Worm (Caenorhabditis elegans) whole organism, L1 larva: Measurements from ENCODE around the gene F59E12.1.
A peak's percentile ranks its signal among the peaks of the same experiment; 100 is the strongest.

Experiments used
- C04F5.9 ChIP-seq: sonication (generic microtip); optimal IDR thresholded peaks from 2 replicates; lab custom pipeline; 2016; ENCODE audit warnings: missing genetic modification characterization, missing compliant biosample characterization
- Y116A8C.19 ChIP-seq: sonication (generic microtip); optimal IDR thresholded peaks from 2 replicates; lab custom pipeline; 2016; ENCODE audit warnings: missing compliant biosample characterization, missing genetic modification characterization, borderline replicate concordance
- aha-1 ChIP-seq: fragments of 150-350 bp; optimal IDR thresholded peaks from 2 replicates; lab custom pipeline; 2014; ENCODE audit warnings: missing biosample characterization, missing genetic modification characterization
- blmp-1 ChIP-seq: fragments of 150-350 bp; optimal IDR thresholded peaks from 2 replicates; lab custom pipeline; 2014; ENCODE audit warnings: missing biosample characterization, missing genetic modification characterization
- ceh-82 ChIP-seq, 3 experiments: fragments of 150-350 bp in 1 of 3; sonication (generic microtip) in 2 of 3; optimal IDR thresholded peaks; 2 replicates each; lab custom pipeline; 2014 to 2017; ENCODE audit warnings: missing biosample characterization in 3 of 3, missing genetic modification characterization in 3 of 3
- ceh-88 ChIP-seq: fragments of 200-800 bp; sonication (Bioruptor generic); IDR thresholded peaks from 2 replicates; pipeline ENCODE4 v1.3.6; 2022; ENCODE audit warnings: missing genetic modification characterization, missing compliant biosample characterization
- dpl-1 ChIP-seq, 3 experiments: fragments of 150-350 bp in 2 of 3; sonication (generic microtip) in 1 of 3; optimal IDR thresholded peaks; 2 replicates each; lab custom pipeline; 2014 to 2017; ENCODE audit warnings: missing biosample characterization in 3 of 3, missing genetic modification characterization in 3 of 3, missing genetic modification reagents in 3 of 3
- dsc-1 ChIP-seq: sonication (generic microtip); optimal IDR thresholded peaks from 2 replicates; lab custom pipeline; 2016; ENCODE audit warnings: mild to moderate bottlenecking, missing genetic modification characterization, missing compliant biosample characterization
- egl-27 ChIP-seq, 2 experiments: fragments of 150-350 bp in 1 of 2; sonication (generic microtip); optimal IDR thresholded peaks; 3 replicates each; lab custom pipeline; 2017 to 2018; ENCODE audit warnings: missing biosample characterization in 2 of 2, missing genetic modification characterization in 2 of 2, missing genetic modification reagents in 2 of 2
- elt-2 ChIP-seq: sonication (generic microtip); optimal IDR thresholded peaks from 2 replicates; lab custom pipeline; 2016; ENCODE audit warnings: missing genetic modification characterization, mild to moderate bottlenecking, inconsistent platforms, missing compliant biosample characterization, missing genetic modification reagents
- elt-3 ChIP-seq, 6 experiments: fragments of 150-350 bp in 1 of 6; sonication (generic microtip); optimal IDR thresholded peaks; 2 replicates each; lab custom pipeline; 2017 to 2018; ENCODE audit warnings: missing biosample characterization in 6 of 6, missing genetic modification characterization in 6 of 6, inconsistent platforms in 1 of 6
- fkh-4 ChIP-seq: sonication (generic microtip); optimal IDR thresholded peaks from 2 replicates; lab custom pipeline; 2016; ENCODE audit warnings: missing compliant biosample characterization, missing genetic modification characterization, borderline replicate concordance
- fkh-8 ChIP-seq: sonication (generic microtip); optimal IDR thresholded peaks from 2 replicates; lab custom pipeline; 2016; ENCODE audit warnings: mild to moderate bottlenecking, missing genetic modification characterization, missing compliant biosample characterization
- grh-1 ChIP-seq: fragments of 200-800 bp; sonication (Bioruptor generic); IDR thresholded peaks from 2 replicates; pipeline ENCODE4 v1.3.6; 2022; ENCODE audit warnings: missing genetic modification reagents, missing genetic modification characterization, missing compliant biosample characterization
- hlh-4 ChIP-seq: sonication (generic microtip); optimal IDR thresholded peaks from 2 replicates; lab custom pipeline; 2016; ENCODE audit warnings: mild to moderate bottlenecking, missing genetic modification characterization, missing compliant biosample characterization
- hpl-2 ChIP-seq: fragments of 150-350 bp; optimal IDR thresholded peaks from 2 replicates; lab custom pipeline; 2014; ENCODE audit warnings: missing biosample characterization, missing genetic modification reagents, missing genetic modification characterization
- irx-1 ChIP-seq: sonication (generic microtip); optimal IDR thresholded peaks from 2 replicates; lab custom pipeline; 2016; ENCODE audit warnings: missing genetic modification characterization, missing compliant biosample characterization
- isw-1 ChIP-seq: fragments of 200-800 bp; sonication (Bioruptor generic); IDR thresholded peaks from 2 replicates; pipeline ENCODE4 v1.3.6; 2022; ENCODE audit warnings: missing genetic modification characterization, missing compliant biosample characterization
- lin-14 ChIP-seq: fragments of 200-800 bp; sonication (Bioruptor generic); optimal IDR thresholded peaks from 2 replicates; lab custom pipeline; 2018; ENCODE audit warnings: mild to moderate bottlenecking, missing genetic modification characterization, moderate library complexity, missing compliant biosample characterization
- lin-15B ChIP-seq: fragments of 150-350 bp; sonication (generic microtip); optimal IDR thresholded peaks from 3 replicates; lab custom pipeline; 2014; ENCODE audit warnings: missing biosample characterization, missing genetic modification characterization
- lin-35 ChIP-seq, 2 experiments: fragments of 150-350 bp; optimal IDR thresholded peaks; 2 replicates each; lab custom pipeline; 2014; ENCODE audit warnings: missing biosample characterization in 2 of 2, missing genetic modification characterization in 2 of 2, missing genetic modification reagents in 2 of 2
- lin-39 ChIP-seq: fragments of 150-350 bp; optimal IDR thresholded peaks from 2 replicates; lab custom pipeline; 2014; ENCODE audit warnings: missing biosample characterization, missing genetic modification reagents, missing genetic modification characterization
- mdl-1 ChIP-seq, 2 experiments: fragments of 150-350 bp; optimal IDR thresholded peaks; 2 replicates each; lab custom pipeline; 2014 to 2017; ENCODE audit warnings: missing biosample characterization in 2 of 2, missing genetic modification characterization in 2 of 2, inconsistent platforms in 1 of 2
- nhr-237 ChIP-seq: fragments of 150-350 bp; optimal IDR thresholded peaks from 2 replicates; lab custom pipeline; 2014; ENCODE audit warnings: missing biosample characterization, missing genetic modification characterization
- nhr-28 ChIP-seq: fragments of 150-350 bp; optimal IDR thresholded peaks from 2 replicates; lab custom pipeline; 2014; ENCODE audit warnings: missing biosample characterization, missing genetic modification characterization
- nhr-47 ChIP-seq: sonication (generic microtip); optimal IDR thresholded peaks from 2 replicates; lab custom pipeline; 2016; ENCODE audit warnings: mild to moderate bottlenecking, missing genetic modification characterization, moderate library complexity, missing compliant biosample characterization
- nhr-71 ChIP-seq: sonication (generic microtip); optimal IDR thresholded peaks from 2 replicates; lab custom pipeline; 2016; ENCODE audit warnings: mild to moderate bottlenecking, missing genetic modification characterization, moderate library complexity, missing compliant biosample characterization
- nhr-85 ChIP-seq: sonication (generic microtip); peaks from one replicate; lab custom pipeline; 2016; ENCODE audit warnings: missing genetic modification characterization, inconsistent platforms, missing compliant biosample characterization
- nhr-90 ChIP-seq: sonication (generic microtip); optimal IDR thresholded peaks from 2 replicates; lab custom pipeline; 2016; ENCODE audit warnings: mild to moderate bottlenecking, missing genetic modification characterization, missing compliant biosample characterization; ENCODE audit not compliant: poor library complexity
- pag-3 ChIP-seq: sonication (generic microtip); optimal IDR thresholded peaks from 2 replicates; lab custom pipeline; 2017; ENCODE audit warnings: missing genetic modification characterization, mild to moderate bottlenecking, missing compliant biosample characterization, antibody characterized with exemption, borderline replicate concordance; ENCODE audit not compliant: insufficient read depth
- pax-3 ChIP-seq: fragments of 200-800 bp; sonication (Bioruptor generic); optimal IDR thresholded peaks from 2 replicates; lab custom pipeline; 2018; ENCODE audit warnings: mild to moderate bottlenecking, missing genetic modification characterization, moderate library complexity, missing compliant biosample characterization
- snpc-4 ChIP-seq: fragments of 150-350 bp; optimal IDR thresholded peaks from 2 replicates; lab custom pipeline; 2014; ENCODE audit warnings: missing biosample characterization, missing genetic modification characterization
- snu-23 ChIP-seq: sonication (generic microtip); optimal IDR thresholded peaks from 2 replicates; lab custom pipeline; 2016; ENCODE audit warnings: missing genetic modification characterization, missing compliant biosample characterization
- tlp-1 ChIP-seq: fragments of 150-350 bp; optimal IDR thresholded peaks from 2 replicates; lab custom pipeline; 2014; ENCODE audit warnings: missing biosample characterization, missing genetic modification characterization
- unc-30 ChIP-seq: sonication (generic microtip); optimal IDR thresholded peaks from 2 replicates; lab custom pipeline; 2017; ENCODE audit warnings: missing biosample characterization, missing genetic modification characterization
- unc-86 ChIP-seq: sonication (generic microtip); optimal IDR thresholded peaks from 2 replicates; lab custom pipeline; 2016; ENCODE audit warnings: missing genetic modification characterization, missing compliant biosample characterization
- unc-98 ChIP-seq: fragments of 200-800 bp; sonication (Bioruptor generic); IDR thresholded peaks from 2 replicates; pipeline ENCODE4 v1.3.6; 2022; ENCODE audit warnings: missing genetic modification characterization, missing compliant biosample characterization
- vab-15 ChIP-seq: sonication (generic microtip); optimal IDR thresholded peaks from 2 replicates; lab custom pipeline; 2017; ENCODE audit warnings: missing genotype, mild to moderate bottlenecking, missing genetic modification characterization, missing compliant biosample characterization
- xbp-1 ChIP-seq: sonication (generic microtip); optimal IDR thresholded peaks from 2 replicates; lab custom pipeline; 2016; ENCODE audit warnings: missing genetic modification characterization, missing compliant biosample characterization
- zip-4 ChIP-seq: fragments of 200-800 bp; sonication (Bioruptor generic); optimal IDR thresholded peaks from 2 replicates; lab custom pipeline; 2018; ENCODE audit warnings: mild to moderate bottlenecking, missing genetic modification characterization, moderate library complexity, missing compliant biosample characterization
- ztf-4 ChIP-seq: fragments of 150-350 bp; optimal IDR thresholded peaks from 2 replicates; lab custom pipeline; 2014; ENCODE audit warnings: missing biosample characterization, missing genetic modification characterization

F59E12.1 gene

DNA sequence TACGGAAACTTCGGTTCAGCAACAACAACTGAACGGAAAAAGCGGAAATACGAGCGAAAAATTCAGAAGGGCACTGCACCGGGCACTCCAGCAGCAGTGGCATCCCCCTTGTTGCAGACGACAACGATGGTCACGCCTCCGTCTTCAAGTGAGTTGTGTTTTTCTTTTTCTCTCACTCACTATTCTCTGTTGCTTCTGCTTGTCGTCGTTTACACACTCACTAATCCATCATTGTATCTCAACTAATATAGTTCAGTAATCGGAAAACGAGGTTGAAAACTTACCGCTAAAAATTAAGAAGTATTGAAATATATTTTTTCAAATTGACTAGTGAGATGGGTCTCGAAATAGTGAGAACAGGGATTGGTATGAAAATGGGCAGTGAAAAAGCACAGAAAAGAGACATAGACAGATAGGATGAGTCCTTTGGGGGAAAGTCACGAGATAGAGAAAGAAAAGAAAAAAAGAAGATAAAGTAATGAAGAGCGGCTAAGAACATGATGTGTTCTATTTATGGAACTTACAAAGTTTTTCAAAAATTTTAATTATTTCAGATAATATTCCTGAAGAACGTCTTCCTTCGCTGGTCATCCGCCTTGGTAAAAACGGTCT is 9.0 kb downstream of the F59E12.1 start (continued):
- TF ChIP-seq nhr-237 (tag; lab: Kevin White, UChicago) (no peak), lin-39 (tag; lab: Kevin White, UChicago) (no peak), irx-1 (no peak), lin-14 (GFP tag; lab: Kevin White, UChicago) (peak; percentile 55), lin-35 (GFP tag; optimal IDR thresholded peaks at IDR 0.05; lab: Kevin White, UChicago) (peak in 1 of 2 experiments; percentile 6), tlp-1 (no peak), ceh-88 (GFP tag; lab: Robert Waterston, UW) (no peak), ztf-4 (tag; lab: Kevin White, UChicago) (no peak), unc-98 (GFP tag; lab: Robert Waterston, UW) (no peak), C04F5.9 (tag; lab: Kevin White, UChicago) (no peak), isw-1 (GFP tag; lab: Robert Waterston, UW) (no peak), egl-27 (tag; optimal IDR thresholded peaks at IDR 0.05; lab: Kevin White, UChicago) (no peak), dpl-1 (GFP tag; optimal IDR thresholded peaks at IDR 0.05; lab: Kevin White, UChicago) (no peak), unc-30 (no peak), aha-1 (tag; lab: Kevin White, UChicago) (no peak), xbp-1 (peak; percentile 2), hpl-2 (no peak), nhr-28 (tag; lab: Kevin White, UChicago) (no peak), pag-3 (tag; lab: Kevin White, UChicago) (no peak), fkh-4 (tag; lab: Kevin White, UChicago) (no peak), Y116A8C.19 (no peak), grh-1 (GFP tag; lab: Robert Waterston, UW) (no peak), unc-86 (tag; lab: Kevin White, UChicago) (no peak), hlh-4 (tag; lab: Kevin White, UChicago) (no peak), lin-15B (tag; lab: Kevin White, UChicago) (no peak), elt-2 (tag; lab: Kevin White, UChicago) (no peak), blmp-1 (tag; lab: Kevin White, UChicago) (peak; percentile 59), nhr-90 (tag; lab: Kevin White, UChicago) (no peak), snu-23 (GFP tag; lab: Kevin White, UChicago) (peak; percentile 41), nhr-47 (peak; percentile 24), zip-4 (GFP tag; lab: Kevin White, UChicago) (no peak), ceh-82 (tag; optimal IDR thresholded peaks at IDR 0.05; lab: Kevin White, UChicago) (no peak), mdl-1 (tag; optimal IDR thresholded peaks at IDR 0.05; lab: Kevin White, UChicago) (no peak), fkh-8 (tag; lab: Kevin White, UChicago) (no peak), vab-15 (tag; lab: Kevin White, UChicago) (no peak), pax-3 (tag; lab: Kevin White, UChicago) (no peak), snpc-4 (tag; lab: Kevin White, UChicago) (no peak), nhr-71 (peak; percentile 43), elt-3 (tag; optimal IDR thresholded peaks at IDR 0.05; lab: Kevin White, UChicago) (peak in 1 of 6 experiments; percentile 31)
- TF ChIP-seq, all 84 proteins: peak for 11

DNA sequence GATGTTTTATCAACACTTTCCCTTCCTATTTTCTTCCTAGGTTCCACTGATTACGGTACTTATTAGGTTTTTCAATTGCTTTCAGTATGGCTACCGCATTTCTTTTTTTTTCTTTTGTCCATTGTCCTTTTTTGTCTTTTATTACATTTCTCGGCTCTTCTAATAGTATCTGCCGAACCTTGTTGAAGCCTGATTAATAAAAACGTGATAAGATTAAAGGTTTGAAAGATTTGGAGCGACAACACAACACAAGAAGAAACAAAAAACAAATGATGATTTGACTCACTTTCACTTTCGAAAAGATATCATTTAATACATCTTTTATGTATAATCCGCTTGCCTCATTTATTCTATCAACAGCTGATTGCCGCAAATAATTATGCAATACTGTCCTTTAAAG is 10.7 kb downstream of the F59E12.1 start, which contains the start of gene C25H3.15:
C25H3.15 (plus strand) TSS at position 301 of the 400 bp plus-strand sequence.
- TF ChIP-seq dsc-1: no peak
- TF ChIP-seq nhr-47: no peak
- no peak for TF ChIP-seq nhr-85
